Fruit fly (Drosophila melanogaster) whole organism, embryonic: ENCODE measurements around the gene st.
A peak's percentile ranks its signal among the peaks of the same experiment; 100 is the strongest.

Source experiments
- ATbp ChIP-seq: fragments of 200-800 bp; sonication (Bioruptor generic); optimal IDR thresholded peaks from 2 replicates; lab custom pipeline; 2017; ENCODE audit warnings: missing biosample characterization, mild to moderate bottlenecking, missing genetic modification characterization, missing genetic modification reagents
- CG10147 ChIP-seq: fragments of 200-800 bp; sonication (Bioruptor generic); optimal IDR thresholded peaks from 2 replicates; lab custom pipeline; 2019; ENCODE audit warnings: missing biosample characterization, mild to moderate bottlenecking, missing genetic modification characterization, moderate library complexity
- CG11560 ChIP-seq: fragments of 200-800 bp; sonication (Bioruptor generic); IDR thresholded peaks from 3 replicates; pipeline ENCODE4 v1.3.6; 2022; ENCODE audit warnings: missing biosample characterization, missing genetic modification characterization
- CG12391 ChIP-seq: fragments of 200-800 bp; sonication (Bioruptor generic); optimal IDR thresholded peaks from 3 replicates; lab custom pipeline; 2018; ENCODE audit warnings: missing biosample characterization, mild to moderate bottlenecking, missing genetic modification characterization, moderate library complexity
- CG13894 ChIP-seq: fragments of 200-800 bp; sonication (Bioruptor generic); optimal IDR thresholded peaks from 3 replicates; lab custom pipeline; 2018; ENCODE audit warnings: missing biosample characterization, mild to moderate bottlenecking, missing genetic modification characterization, moderate library complexity
- CG14050 ChIP-seq: fragments of 200-800 bp; sonication (Bioruptor generic); IDR thresholded peaks from 3 replicates; pipeline ENCODE4 v1.3.6; 2022; ENCODE audit warnings: missing biosample characterization, missing genetic modification characterization
- CG14860 ChIP-seq: fragments of 200-800 bp; sonication (Bioruptor generic); IDR thresholded peaks from 3 replicates; pipeline ENCODE4 v1.3.6; 2022; ENCODE audit warnings: missing biosample characterization, missing genetic modification characterization; ENCODE audit not compliant: partially characterized antibody
- CG17829 ChIP-seq: fragments of 200-800 bp; optimal IDR thresholded peaks from 2 replicates; lab custom pipeline; 2019; ENCODE audit warnings: missing biosample characterization, mild to moderate bottlenecking, missing genetic modification characterization, moderate library complexity
- CG18476 ChIP-seq: fragments of 200-800 bp; sonication (Bioruptor generic); optimal IDR thresholded peaks from 2 replicates; lab custom pipeline; 2016; ENCODE audit warnings: missing biosample characterization, mild to moderate bottlenecking, missing genetic modification characterization
- CG2120 ChIP-seq: fragments of 200-800 bp; sonication (Bioruptor generic); optimal IDR thresholded peaks from 3 replicates; lab custom pipeline; 2016; ENCODE audit warnings: missing biosample characterization, missing genetic modification characterization
- CG2678 ChIP-seq: fragments of 200-800 bp; sonication (Bioruptor generic); optimal IDR thresholded peaks from 3 replicates; lab custom pipeline; 2019; ENCODE audit warnings: missing biosample characterization, mild to moderate bottlenecking, missing genetic modification characterization, moderate library complexity
- CG2889 ChIP-seq: fragments of 200-800 bp; sonication (Bioruptor generic); IDR thresholded peaks from 3 replicates; pipeline ENCODE4 v1.3.6; 2022; ENCODE audit warnings: missing biosample characterization, missing genetic modification characterization
- CG30403 ChIP-seq: fragments of 200-800 bp; sonication (Bioruptor generic); optimal IDR thresholded peaks from 3 replicates; lab custom pipeline; 2016; ENCODE audit warnings: missing biosample characterization, missing genetic modification characterization
- CG4360 ChIP-seq: fragments of 200-800 bp; sonication (Bioruptor generic); IDR thresholded peaks from 2 replicates; pipeline ENCODE4 v1.3.6; 2022; ENCODE audit warnings: missing biosample characterization, missing genetic modification characterization
- CG4707 ChIP-seq: fragments of 200-800 bp; sonication (Bioruptor generic); optimal IDR thresholded peaks from 2 replicates; lab custom pipeline; 2018; ENCODE audit warnings: missing biosample characterization, mild to moderate bottlenecking, missing genetic modification characterization, moderate library complexity
- CG4820 ChIP-seq: fragments of 200-800 bp; sonication (Bioruptor generic); optimal IDR thresholded peaks from 3 replicates; lab custom pipeline; 2016; ENCODE audit warnings: missing biosample characterization, missing genetic modification characterization
- CG6175 ChIP-seq: fragments of 200-800 bp; sonication (Bioruptor generic); IDR thresholded peaks from 3 replicates; pipeline ENCODE4 v1.3.6; 2022; ENCODE audit warnings: missing biosample characterization, missing genetic modification characterization
- CG7357 ChIP-seq: fragments of 200-800 bp; sonication (Bioruptor generic); IDR thresholded peaks from 3 replicates; pipeline ENCODE4 v1.3.6; 2022; ENCODE audit warnings: missing biosample characterization, missing genetic modification characterization
- CG9727 ChIP-seq: fragments of 200-800 bp; sonication (Bioruptor generic); optimal IDR thresholded peaks from 3 replicates; lab custom pipeline; 2017; ENCODE audit warnings: missing biosample characterization, mild to moderate bottlenecking, missing genetic modification characterization
- CG9876 ChIP-seq: fragments of 200-800 bp; sonication (Bioruptor generic); optimal IDR thresholded peaks from 2 replicates; lab custom pipeline; 2016; ENCODE audit warnings: missing biosample characterization, missing genetic modification characterization
- CTCF ChIP-seq: fragments of 200-800 bp; sonication (Bioruptor generic); optimal IDR thresholded peaks from 2 replicates; lab custom pipeline; 2017; ENCODE audit warnings: missing biosample characterization, mild to moderate bottlenecking, missing genetic modification characterization, moderate library complexity
- D19A ChIP-seq: fragments of 200-800 bp; optimal IDR thresholded peaks from 3 replicates; lab custom pipeline; 2019; ENCODE audit warnings: missing biosample characterization, mild to moderate bottlenecking, missing genetic modification characterization, moderate library complexity
- Dbx ChIP-seq: fragments of 200-800 bp; sonication (Bioruptor generic); IDR thresholded peaks from 3 replicates; pipeline ENCODE4 v1.3.6; 2022; ENCODE audit warnings: missing biosample characterization, missing genetic modification characterization
- Eip74EF ChIP-seq, 2 experiments: fragments of 200-800 bp in 1 of 2; fragments of >200 bp in 1 of 2; sonication (Bioruptor generic) in 1 of 2; optimal IDR thresholded peaks; 2 replicates each; lab custom pipeline; 2017 to 2019; ENCODE audit warnings: missing biosample characterization in 2 of 2, missing genetic modification characterization in 2 of 2, mild to moderate bottlenecking in 1 of 2, moderate library complexity in 1 of 2
- MBD-R2 ChIP-seq: fragments of 200-800 bp; sonication (Bioruptor generic); IDR thresholded peaks from 2 replicates; pipeline ENCODE4 v1.3.6; 2022; ENCODE audit warnings: missing biosample characterization, missing genetic modification characterization
- NFAT ChIP-seq: fragments of 200-800 bp; sonication (Bioruptor generic); IDR thresholded peaks from 2 replicates; pipeline ENCODE4 v1.3.6; 2022; ENCODE audit warnings: missing biosample characterization, missing genetic modification characterization
- Opbp ChIP-seq: fragments of 200-800 bp; sonication (Bioruptor generic); IDR thresholded peaks from 3 replicates; pipeline ENCODE4 v1.3.6; 2022; ENCODE audit warnings: missing biosample characterization, missing genetic modification characterization; ENCODE audit not compliant: partially characterized antibody
- PHDP ChIP-seq: fragments of 200-800 bp; sonication (Bioruptor generic); optimal IDR thresholded peaks from 3 replicates; lab custom pipeline; 2018; ENCODE audit warnings: missing biosample characterization, mild to moderate bottlenecking, missing genetic modification characterization, moderate library complexity
- Pdp1 ChIP-seq, 2 experiments: fragments of 200-800 bp; sonication (Bioruptor generic); optimal IDR thresholded peaks; 3 replicates each; lab custom pipeline; 2016; ENCODE audit warnings: missing biosample characterization in 2 of 2, missing genetic modification characterization in 2 of 2, mild to moderate bottlenecking in 1 of 2, moderate library complexity in 1 of 2
- Rfx ChIP-seq: fragments of 200-800 bp; sonication (Bioruptor generic); IDR thresholded peaks from 2 replicates; pipeline ENCODE4 v1.3.6; 2022; ENCODE audit warnings: missing biosample characterization, missing genetic modification characterization
- Trl ChIP-seq, 3 experiments: fragments of >200 bp in 2 of 3; fragments of 200-800 bp in 1 of 3; sonication (Bioruptor generic) in 1 of 3; optimal IDR thresholded peaks; 2 replicates in 1 of 3; 3 replicates in 2 of 3; lab custom pipeline; 2016 to 2017; ENCODE audit warnings: missing biosample characterization in 1 of 3, missing genetic modification characterization in 1 of 3
- chm ChIP-seq: fragments of 200-800 bp; sonication (Bioruptor generic); IDR thresholded peaks from 2 replicates; pipeline ENCODE4 v1.3.6; 2022; ENCODE audit warnings: missing biosample characterization, missing genetic modification characterization
- dati ChIP-seq: fragments of 200-800 bp; sonication (Bioruptor generic); IDR thresholded peaks from 2 replicates; pipeline ENCODE4 v1.3.6; 2022; ENCODE audit warnings: missing biosample characterization, missing genetic modification characterization
- ewg ChIP-seq: fragments of 200-800 bp; sonication (Bioruptor generic); optimal IDR thresholded peaks from 3 replicates; lab custom pipeline; 2017; ENCODE audit warnings: mild to moderate bottlenecking, missing biosample characterization, missing genetic modification reagents, missing genetic modification characterization
- fd96Cb ChIP-seq: fragments of 200-800 bp; sonication (Bioruptor generic); optimal IDR thresholded peaks from 2 replicates; lab custom pipeline; 2018; ENCODE audit warnings: missing biosample characterization, mild to moderate bottlenecking, missing genetic modification characterization, moderate library complexity
- grau ChIP-seq: fragments of 200-800 bp; optimal IDR thresholded peaks from 3 replicates; lab custom pipeline; 2019; ENCODE audit warnings: missing biosample characterization, mild to moderate bottlenecking, missing genetic modification characterization, moderate library complexity
- ken ChIP-seq: fragments of 200-800 bp; sonication (Bioruptor generic); IDR thresholded peaks from 3 replicates; pipeline ENCODE4 v1.3.6; 2022; ENCODE audit warnings: missing biosample characterization, missing genetic modification characterization
- lmd ChIP-seq: fragments of 200-800 bp; sonication (Bioruptor generic); IDR thresholded peaks from 2 replicates; pipeline ENCODE4 v1.3.6; 2022; ENCODE audit warnings: missing biosample characterization, missing genetic modification characterization
- nerfin-1 ChIP-seq: fragments of 200-800 bp; sonication (Bioruptor generic); optimal IDR thresholded peaks from 3 replicates; lab custom pipeline; 2019; ENCODE audit warnings: missing biosample characterization, mild to moderate bottlenecking, missing genetic modification characterization, moderate library complexity
- nmo ChIP-seq: fragments of 200-800 bp; sonication (Bioruptor generic); optimal IDR thresholded peaks from 2 replicates; lab custom pipeline; 2018; ENCODE audit warnings: missing biosample characterization, mild to moderate bottlenecking, missing genetic modification characterization, moderate library complexity
- phol ChIP-seq: fragments of 200-800 bp; sonication (Bioruptor generic); optimal IDR thresholded peaks from 3 replicates; lab custom pipeline; 2018; ENCODE audit warnings: missing biosample characterization, mild to moderate bottlenecking, missing genetic modification characterization, moderate library complexity
- pita ChIP-seq: fragments of 200-800 bp; sonication (Bioruptor generic); optimal IDR thresholded peaks from 2 replicates; lab custom pipeline; 2017; ENCODE audit warnings: missing biosample characterization, mild to moderate bottlenecking, missing genetic modification characterization
- sc ChIP-seq, 3 experiments: fragments of >200 bp in 2 of 3; fragments of 200-800 bp in 1 of 3; sonication (Bioruptor generic) in 1 of 3; optimal IDR thresholded peaks; 2 replicates in 2 of 3; 3 replicates in 1 of 3; lab custom pipeline; 2017; ENCODE audit warnings: mild to moderate bottlenecking in 1 of 3, missing biosample characterization in 1 of 3, missing genetic modification characterization in 1 of 3, missing genetic modification reagents in 1 of 3
- seq ChIP-seq: fragments of 200-800 bp; sonication (Bioruptor generic); IDR thresholded peaks from 2 replicates; pipeline ENCODE4 v1.3.6; 2022; ENCODE audit warnings: missing biosample characterization, missing genetic modification characterization
- shn ChIP-seq: fragments of 200-800 bp; sonication (Bioruptor generic); optimal IDR thresholded peaks from 3 replicates; lab custom pipeline; 2016; ENCODE audit warnings: missing biosample characterization, missing genetic modification characterization
- slbo ChIP-seq: fragments of 200-800 bp; sonication (Bioruptor generic); IDR thresholded peaks from 2 replicates; pipeline ENCODE4 v1.3.6; 2022; ENCODE audit warnings: missing biosample characterization, missing genetic modification characterization
- stc ChIP-seq: fragments of 200-800 bp; sonication (Bioruptor generic); IDR thresholded peaks from 2 replicates; pipeline ENCODE4 v1.3.6; 2022; ENCODE audit warnings: missing biosample characterization, missing genetic modification characterization
- tin ChIP-seq: fragments of 200-800 bp; sonication (Bioruptor generic); optimal IDR thresholded peaks from 3 replicates; lab custom pipeline; 2016; ENCODE audit warnings: missing biosample characterization, missing genetic modification characterization
- tll ChIP-seq, 2 experiments: fragments of 200-800 bp in 1 of 2; fragments of >200 bp in 1 of 2; sonication (Bioruptor generic) in 1 of 2; optimal IDR thresholded peaks; 2 replicates each; lab custom pipeline; 2017 to 2019; ENCODE audit warnings: missing biosample characterization in 2 of 2, missing genetic modification characterization in 2 of 2, mild to moderate bottlenecking in 1 of 2, moderate library complexity in 1 of 2
- zfh2 ChIP-seq: fragments of 200-800 bp; sonication (Bioruptor generic); optimal IDR thresholded peaks from 2 replicates; lab custom pipeline; 2016; ENCODE audit warnings: missing biosample characterization, missing genetic modification characterization

The st gene

dm6 chr3L:16486502-16486901 lies 10.9 kb upstream of the st start (continued):
- TF ChIP-seq CG30403 (GFP tag; lab: Kevin White, UChicago) (peak; percentile 16), CG4707 (GFP tag; lab: Kevin White, UChicago) (no peak), CG18476 (GFP tag; lab: Kevin White, UChicago) (no peak), CG14050 (GFP tag; lab: Robert Waterston, UW) (0 out of 3 replicates have a peak, but pooled peaks have one; percentile 14), Eip74EF (GFP tag; optimal IDR thresholded peaks at IDR 0.05; lab: Kevin White, UChicago) (peak in 1 of 2 experiments; percentile 74), MBD-R2 (no peak), CG17829 (tag; lab: Kevin White, UChicago) (peak; percentile 49), CG11560 (tag; lab: Robert Waterston, UW) (no peak), CG2889 (GFP tag; lab: Robert Waterston, UW) (no peak), Dbx (GFP tag; lab: Robert Waterston, UW) (no peak), Trl (optimal IDR thresholded peaks at IDR 0.05; lab: Kevin White, UChicago) (no peak), Trl (GFP tag; optimal IDR thresholded peaks at IDR 0.05; lab: Kevin White, UChicago) (peak; percentile 9), CG4360 (GFP tag; lab: Robert Waterston, UW) (peak; percentile 42; the same call in 1 of the 2 replicates), sc (optimal IDR thresholded peaks at IDR 0.05; lab: Kevin White, UChicago) (no peak), sc (GFP tag; optimal IDR thresholded peaks at IDR 0.05; lab: Kevin White, UChicago) (no peak), ewg (no peak), NFAT (GFP tag; lab: Robert Waterston, UW) (no peak), shn (GFP tag; lab: Kevin White, UChicago) (no peak), CG9727 (GFP tag; lab: Kevin White, UChicago) (peak; percentile 17), nmo (peak; percentile 53), CG9876 (GFP tag; lab: Kevin White, UChicago) (no peak), CG2678 (tag; lab: Kevin White, UChicago) (peak; percentile 64), CG10147 (GFP tag; lab: Kevin White, UChicago) (no peak), nerfin-1 (peak; percentile 2), Opbp (no peak), Pdp1 (GFP tag; optimal IDR thresholded peaks at IDR 0.05; lab: Kevin White, UChicago) (peak; percentile 35 to 39), D19A (tag; lab: Kevin White, UChicago) (no peak), pita (GFP tag; lab: Kevin White, UChicago) (no peak), CG12391 (tag; lab: Kevin White, UChicago) (no peak), Rfx (GFP tag; lab: Robert Waterston, UW) (no peak), CG7357 (GFP tag; lab: Robert Waterston, UW) (peak; percentile 17; the same call in 1 of the 3 replicates), phol (tag; lab: Kevin White, UChicago) (peak; percentile 32), CG13894 (tag; lab: Kevin White, UChicago) (no peak), slbo (GFP tag; lab: Robert Waterston, UW) (no peak), grau (tag; lab: Kevin White, UChicago) (no peak), CG4820 (no peak), ATbp (peak; percentile 67), fd96Cb (no peak), CG6175 (no peak), tin (GFP tag; lab: Kevin White, UChicago) (no peak), ken (GFP tag; lab: Robert Waterston, UW) (0 out of 3 replicates have a peak, but pooled peaks have one; percentile 22), chm (GFP tag; lab: Robert Waterston, UW) (0 out of 2 replicates have a peak, but pooled peaks have one; percentile 41), zfh2 (GFP tag; lab: Kevin White, UChicago) (no peak), tll (GFP tag; optimal IDR thresholded peaks at IDR 0.05; lab: Kevin White, UChicago) (no peak), seq (GFP tag; lab: Robert Waterston, UW) (no peak), lmd (GFP tag; lab: Robert Waterston, UW) (peak; percentile 30; the same call in 1 of the 2 replicates), dati (GFP tag; lab: Robert Waterston, UW) (no peak), CTCF (GFP tag; lab: Kevin White, UChicago) (no peak), PHDP (no peak), CG2120 (GFP tag; lab: Kevin White, UChicago) (no peak), stc (peak; percentile 82), CG14860 (no peak)
